Worm (Caenorhabditis elegans) whole organism, L4 larva: Measurements from ENCODE around the gene R07H5.11.

Source experiments
- D1046.2 ChIP-seq: fragments of 200-800 bp; sonication (Bioruptor generic); IDR thresholded peaks from 2 replicates; pipeline ENCODE4 v1.3.6; 2022; ENCODE audit warnings: missing genetic modification characterization, missing compliant biosample characterization
- R02D3.7 ChIP-seq: fragments of 150-350 bp; sonication (generic microtip); optimal IDR thresholded peaks from 3 replicates; lab custom pipeline; 2014; ENCODE audit warnings: missing biosample characterization, missing genetic modification characterization
- T20F7.1 ChIP-seq: fragments of 200-800 bp; sonication (Bioruptor generic); optimal IDR thresholded peaks from 2 replicates; lab custom pipeline; 2018; ENCODE audit warnings: mild to moderate bottlenecking, missing genetic modification characterization, missing compliant biosample characterization
- T26A8.4 ChIP-seq: fragments of 200-800 bp; sonication (Bioruptor generic); IDR thresholded peaks from 2 replicates; pipeline ENCODE4 v1.3.6; 2022; ENCODE audit warnings: missing genetic modification characterization, missing compliant biosample characterization
- Y5F2A.4 ChIP-seq: fragments of 200-800 bp; sonication (Bioruptor generic); optimal IDR thresholded peaks from 2 replicates; lab custom pipeline; 2018; ENCODE audit warnings: mild to moderate bottlenecking, missing genetic modification characterization, missing compliant biosample characterization
- ZK337.2 ChIP-seq: fragments of 200-800 bp; sonication (Bioruptor generic); IDR thresholded peaks from 2 replicates; pipeline ENCODE4 v1.3.6; 2022; ENCODE audit warnings: missing genetic modification reagents, missing genetic modification characterization, missing compliant biosample characterization
- ZK546.5 ChIP-seq, 2 experiments: sonication (generic microtip); optimal IDR thresholded peaks; 2 replicates each; lab custom pipeline; 2017; ENCODE audit warnings: missing biosample characterization in 2 of 2, missing genetic modification characterization in 2 of 2
- ama-1 ChIP-seq: fragments of 150-350 bp; optimal IDR thresholded peaks from 2 replicates; lab custom pipeline; 2014; ENCODE audit warnings: inconsistent platforms, mixed read lengths
- arid-1 ChIP-seq: fragments of 200-800 bp; sonication (Bioruptor generic); conservative IDR thresholded peaks from 2 replicates; pipeline ENCODE4 v1.3.6; 2022; ENCODE audit warnings: missing genetic modification reagents, missing genetic modification characterization, missing compliant biosample characterization
- ceh-28 ChIP-seq: fragments of 150-350 bp; optimal IDR thresholded peaks from 2 replicates; lab custom pipeline; 2014; ENCODE audit warnings: missing biosample characterization, missing genetic modification reagents, missing genetic modification characterization
- ces-1 ChIP-seq: fragments of 150-350 bp; sonication (generic microtip); optimal IDR thresholded peaks from 4 replicates; lab custom pipeline; 2014; ENCODE audit warnings: missing biosample characterization, missing genetic modification reagents, missing genetic modification characterization
- daf-16 ChIP-seq, 3 experiments: sonication (generic microtip); optimal IDR thresholded peaks; 2 replicates each; lab custom pipeline; 2016 to 2017; ENCODE audit warnings: missing genetic modification characterization in 3 of 3, missing genetic modification reagents in 3 of 3, mild to moderate bottlenecking in 2 of 3, missing compliant biosample characterization in 2 of 3, missing biosample characterization in 1 of 3, moderate library complexity in 1 of 3
- daf-19 ChIP-seq: fragments of 200-800 bp; sonication (Bioruptor generic); conservative IDR thresholded peaks from 2 replicates; pipeline ENCODE4 v1.3.6; 2022; ENCODE audit warnings: missing genetic modification characterization, missing compliant biosample characterization
- daf-8 ChIP-seq: fragments of 200-800 bp; sonication (Bioruptor generic); IDR thresholded peaks from 2 replicates; pipeline ENCODE4 v1.3.6; 2022; ENCODE audit warnings: missing genetic modification characterization, missing compliant biosample characterization
- dmd-6 ChIP-seq: fragments of 200-800 bp; sonication (Bioruptor generic); IDR thresholded peaks from 2 replicates; pipeline ENCODE4 v1.3.6; 2022; ENCODE audit warnings: missing genetic modification reagents, missing genetic modification characterization, missing compliant biosample characterization
- dpl-1 ChIP-seq: fragments of 150-350 bp; optimal IDR thresholded peaks from 2 replicates; lab custom pipeline; 2014; ENCODE audit warnings: missing biosample characterization, missing genetic modification reagents, missing genetic modification characterization
- egl-27 ChIP-seq: sonication (generic microtip); optimal IDR thresholded peaks from 3 replicates; lab custom pipeline; 2017; ENCODE audit warnings: missing biosample characterization, missing genetic modification reagents, missing genetic modification characterization
- egl-43 ChIP-seq: fragments of 200-800 bp; sonication (Bioruptor generic); IDR thresholded peaks from 2 replicates; pipeline ENCODE4 v1.3.6; 2022; ENCODE audit warnings: missing genetic modification reagents, missing genetic modification characterization, missing compliant biosample characterization
- fkh-10 ChIP-seq: fragments of 150-350 bp; optimal IDR thresholded peaks from 2 replicates; lab custom pipeline; 2014; ENCODE audit warnings: missing biosample characterization, missing genetic modification reagents, missing genetic modification characterization
- hif-1 ChIP-seq, 2 experiments: sonication (generic microtip); optimal IDR thresholded peaks; 2 replicates each; lab custom pipeline; 2016 to 2017; ENCODE audit warnings: missing compliant biosample characterization in 2 of 2, missing genetic modification characterization in 2 of 2, missing genetic modification reagents in 2 of 2, missing genotype in 2 of 2, mild to moderate bottlenecking in 1 of 2
- hlh-30 ChIP-seq: sonication (generic microtip); optimal IDR thresholded peaks from 2 replicates; lab custom pipeline; 2017; ENCODE audit warnings: antibody characterized with exemption, mild to moderate bottlenecking, missing genetic modification characterization, missing compliant biosample characterization; ENCODE audit not compliant: insufficient read depth
- jun-1 ChIP-seq: fragments of 150-350 bp; optimal IDR thresholded peaks from 2 replicates; lab custom pipeline; 2014; ENCODE audit warnings: missing biosample characterization, missing genetic modification reagents, missing genetic modification characterization
- lim-7 ChIP-seq: fragments of 200-800 bp; sonication (Bioruptor generic); IDR thresholded peaks from 2 replicates; pipeline ENCODE4 v1.3.6; 2022; ENCODE audit warnings: missing genetic modification characterization, missing compliant biosample characterization
- lin-39 ChIP-seq: fragments of 150-350 bp; optimal IDR thresholded peaks from 2 replicates; lab custom pipeline; 2014; ENCODE audit warnings: missing biosample characterization, missing genetic modification reagents, missing genetic modification characterization
- lir-3 ChIP-seq: sonication (generic microtip); optimal IDR thresholded peaks from 2 replicates; lab custom pipeline; 2016; ENCODE audit warnings: mild to moderate bottlenecking, missing genetic modification characterization, missing compliant biosample characterization
- lsy-2 ChIP-seq, 2 experiments: fragments of 150-350 bp in 1 of 2; sonication (generic microtip) in 1 of 2; optimal IDR thresholded peaks; 2 replicates each; lab custom pipeline; 2014 to 2017; ENCODE audit warnings: missing biosample characterization in 2 of 2, missing genetic modification characterization in 2 of 2
- madf-5 ChIP-seq, 2 experiments: fragments of 200-800 bp; sonication (Bioruptor generic); IDR thresholded peaks; 2 replicates each; pipeline ENCODE4 v1.3.6; 2022; ENCODE audit warnings: missing compliant biosample characterization in 2 of 2, missing genetic modification characterization in 2 of 2
- mdt-29 ChIP-seq: fragments of 200-800 bp; sonication (Bioruptor generic); IDR thresholded peaks from 2 replicates; pipeline ENCODE4 v1.3.6; 2022; ENCODE audit warnings: missing genetic modification reagents, missing genetic modification characterization, missing compliant biosample characterization
- mxl-2 ChIP-seq: fragments of 200-800 bp; sonication (Bioruptor generic); conservative IDR thresholded peaks from 2 replicates; pipeline ENCODE4 v1.3.6; 2022; ENCODE audit warnings: missing genetic modification reagents, missing genetic modification characterization, missing compliant biosample characterization
- mxl-3 ChIP-seq: fragments of 200-800 bp; sonication (Bioruptor generic); optimal IDR thresholded peaks from 2 replicates; lab custom pipeline; 2018; ENCODE audit warnings: mild to moderate bottlenecking, missing genetic modification characterization, missing compliant biosample characterization
- nhr-11 ChIP-seq: fragments of 150-350 bp; optimal IDR thresholded peaks from 2 replicates; lab custom pipeline; 2014; ENCODE audit warnings: missing biosample characterization, missing genetic modification characterization
- nhr-111 ChIP-seq: fragments of 200-800 bp; sonication (Bioruptor generic); optimal IDR thresholded peaks from 2 replicates; lab custom pipeline; 2018; ENCODE audit warnings: mild to moderate bottlenecking, missing genetic modification characterization, missing compliant biosample characterization
- nhr-25 ChIP-seq: sonication (generic microtip); optimal IDR thresholded peaks from 2 replicates; lab custom pipeline; 2017; ENCODE audit warnings: missing genetic modification characterization, mild to moderate bottlenecking, missing compliant biosample characterization, antibody characterized with exemption, moderate library complexity, borderline replicate concordance; ENCODE audit not compliant: insufficient read depth
- nhr-48 ChIP-seq: sonication (generic microtip); optimal IDR thresholded peaks from 2 replicates; lab custom pipeline; 2016; ENCODE audit warnings: mild to moderate bottlenecking, missing genetic modification characterization, missing compliant biosample characterization
- nhr-6 ChIP-seq: fragments of 150-350 bp; optimal IDR thresholded peaks from 2 replicates; lab custom pipeline; 2014; ENCODE audit warnings: missing biosample characterization, missing genetic modification characterization
- nhr-76 ChIP-seq: fragments of 150-350 bp; optimal IDR thresholded peaks from 2 replicates; lab custom pipeline; 2014; ENCODE audit warnings: missing biosample characterization, missing genetic modification characterization
- nhr-77 ChIP-seq: fragments of 150-350 bp; optimal IDR thresholded peaks from 2 replicates; lab custom pipeline; 2014; ENCODE audit warnings: missing biosample characterization, missing genetic modification characterization
- pha-4 ChIP-seq, 2 experiments: fragments of 150-350 bp in 1 of 2; fragments of 200-800 bp in 1 of 2; sonication (Bioruptor generic) in 1 of 2; IDR thresholded peaks in 1 of 2; optimal IDR thresholded peaks in 1 of 2; 2 replicates each; pipeline versions ENCODE4 v1.3.6 to Lab custom; 2014 to 2022; ENCODE audit warnings: missing genetic modification characterization in 2 of 2, missing genetic modification reagents in 2 of 2, missing biosample characterization in 1 of 2, missing compliant biosample characterization in 1 of 2
- php-3 ChIP-seq: fragments of 200-800 bp; sonication (Bioruptor generic); IDR thresholded peaks from 2 replicates; pipeline ENCODE4 v1.3.6; 2022; ENCODE audit warnings: missing genetic modification reagents, missing genetic modification characterization, missing compliant biosample characterization
- pqm-1 ChIP-seq: sonication (generic microtip); optimal IDR thresholded peaks from 2 replicates; lab custom pipeline; 2017; ENCODE audit warnings: missing biosample characterization, missing genetic modification characterization
- rbr-2 ChIP-seq: sonication (generic microtip); optimal IDR thresholded peaks from 2 replicates; lab custom pipeline; 2016; ENCODE audit warnings: missing genotype, missing genetic modification characterization, missing compliant biosample characterization
- snpc-1.2 ChIP-seq: fragments of 200-800 bp; sonication (Bioruptor generic); IDR thresholded peaks from 2 replicates; pipeline ENCODE4 v1.3.6; 2022; ENCODE audit warnings: missing genetic modification reagents, missing genetic modification characterization, missing compliant biosample characterization
- spr-1 ChIP-seq: sonication (generic microtip); optimal IDR thresholded peaks from 2 replicates; lab custom pipeline; 2016; ENCODE audit warnings: mild to moderate bottlenecking, missing genetic modification characterization, missing compliant biosample characterization
- unc-130 ChIP-seq: sonication (generic microtip); optimal IDR thresholded peaks from 2 replicates; lab custom pipeline; 2016; ENCODE audit warnings: missing genetic modification reagents, missing genetic modification characterization, missing compliant biosample characterization
- unc-62 ChIP-seq, 3 experiments: fragments of 150-350 bp in 1 of 3; sonication (generic microtip); optimal IDR thresholded peaks in 2 of 3; peaks in 1 of 3; 1 replicate in 1 of 3; 2 replicates in 2 of 3; lab custom pipeline; 2014 to 2017; ENCODE audit warnings: missing biosample characterization in 3 of 3, missing genetic modification characterization in 3 of 3, missing genetic modification reagents in 3 of 3, missing genotype in 1 of 3
- vab-7 ChIP-seq: fragments of 200-800 bp; sonication (Bioruptor generic); IDR thresholded peaks from 2 replicates; pipeline ENCODE4 v1.3.6; 2022; ENCODE audit warnings: missing genetic modification reagents, missing genetic modification characterization, missing compliant biosample characterization
- zag-1 ChIP-seq: fragments of 150-350 bp; optimal IDR thresholded peaks from 2 replicates; lab custom pipeline; 2014; ENCODE audit warnings: missing biosample characterization, missing genetic modification characterization
- zfp-3 ChIP-seq: fragments of 200-800 bp; sonication (Bioruptor generic); conservative IDR thresholded peaks from 2 replicates; pipeline ENCODE4 v1.3.6; 2022; ENCODE audit warnings: missing genetic modification reagents, missing genetic modification characterization, missing compliant biosample characterization
- zip-11 ChIP-seq: fragments of 200-800 bp; sonication (Bioruptor generic); IDR thresholded peaks from 2 replicates; pipeline ENCODE4 v1.3.6; 2022; ENCODE audit warnings: missing genetic modification characterization, missing compliant biosample characterization
- ztf-7 ChIP-seq: fragments of 150-350 bp; optimal IDR thresholded peaks from 2 replicates; lab custom pipeline; 2014; ENCODE audit warnings: missing biosample characterization, missing genetic modification characterization

The R07H5.11 gene

ce11 chrIV:11183013-11183412, 19.6 kb upstream of the R07H5.11 start, which contains the start of gene prx-14 (continued):
- no peak for TF ChIP-seq ceh-28 (tag; lab: Kevin White, UChicago)
- TF ChIP-seq egl-43 (GFP tag; lab: Robert Waterston, UW) = no peak
- no peak for TF ChIP-seq vab-7 (GFP tag; lab: Robert Waterston, UW)
- TF ChIP-seq ama-1 = peak; percentile 41
- no peak for TF ChIP-seq nhr-76 (tag; lab: Kevin White, UChicago)
- TF ChIP-seq ces-1 (GFP tag; lab: Kevin White, UChicago) = no peak
- no peak for TF ChIP-seq Y5F2A.4 (GFP tag; lab: Kevin White, UChicago)
- no peak for TF ChIP-seq rbr-2
- no peak for TF ChIP-seq mxl-2 (GFP tag; lab: Robert Waterston, UW)
- TF ChIP-seq D1046.2 (GFP tag; lab: Robert Waterston, UW) = no peak
- no peak for TF ChIP-seq dpl-1 (GFP tag; lab: Kevin White, UChicago)
- peak; percentile 5 for TF ChIP-seq nhr-48 (tag; lab: Kevin White, UChicago)
- no peak for TF ChIP-seq nhr-11 (tag; lab: Kevin White, UChicago)
- no peak for TF ChIP-seq lim-7
- no peak for TF ChIP-seq nhr-6 (tag; lab: Kevin White, UChicago)
- no peak for TF ChIP-seq hif-1 (tag; optimal IDR thresholded peaks at IDR 0.05; lab: Kevin White, UChicago)
- TF ChIP-seq mxl-3 (GFP tag; lab: Kevin White, UChicago) = no peak
- peak; percentile 37; the same call in 1 of the 2 replicates for TF ChIP-seq pha-4 (GFP tag; IDR thresholded peaks at IDR 0.05; lab: Robert Waterston, UW)
- no peak for TF ChIP-seq pha-4 (tag; optimal IDR thresholded peaks at IDR 0.05; lab: Kevin White, UChicago)
- no peak for TF ChIP-seq lir-3 (tag; lab: Kevin White, UChicago)
- no peak for TF ChIP-seq zag-1 (tag; lab: Kevin White, UChicago)
- TF ChIP-seq unc-130 (GFP tag; lab: Kevin White, UChicago) = no peak
- no peak for TF ChIP-seq jun-1 (tag; lab: Kevin White, UChicago)
- TF ChIP-seq nhr-25 (tag; lab: Kevin White, UChicago) = no peak
- TF ChIP-seq ztf-7 (tag; lab: Kevin White, UChicago) = no peak
- TF ChIP-seq daf-8 = no peak
- no peak for TF ChIP-seq fkh-10 (GFP tag; lab: Kevin White, UChicago)
- peak; percentile 11 for TF ChIP-seq pqm-1
- no peak for TF ChIP-seq spr-1 (tag; lab: Kevin White, UChicago)
- TF ChIP-seq nhr-77 = no peak
- 0 out of 2 replicates have a peak, but pooled peaks have one; percentile 25 for TF ChIP-seq php-3
- TF ChIP-seq daf-19 = no peak
- no peak for TF ChIP-seq T26A8.4 (GFP tag; lab: Robert Waterston, UW)
- 0 out of 2 replicates have a peak, but pooled peaks have one; percentile 61 for TF ChIP-seq zfp-3 (GFP tag; lab: Robert Waterston, UW)
- no peak for TF ChIP-seq mdt-29 (GFP tag; lab: Robert Waterston, UW)
- no peak for TF ChIP-seq egl-27 (tag; lab: Kevin White, UChicago)
- no peak for TF ChIP-seq daf-16 (GFP tag; optimal IDR thresholded peaks at IDR 0.05; lab: Kevin White, UChicago)
- no peak for TF ChIP-seq daf-16 (tag; optimal IDR thresholded peaks at IDR 0.05; lab: Kevin White, UChicago)
- no peak for TF ChIP-seq lin-39 (tag; lab: Kevin White, UChicago)
- no peak for TF ChIP-seq R02D3.7 (tag; lab: Kevin White, UChicago)
- no peak for TF ChIP-seq arid-1 (GFP tag; lab: Robert Waterston, UW)
- no peak for TF ChIP-seq lsy-2 (tag; optimal IDR thresholded peaks at IDR 0.05; lab: Kevin White, UChicago)
- TF ChIP-seq nhr-111 (GFP tag; lab: Kevin White, UChicago) = no peak
- TF ChIP-seq zip-11 (GFP tag; lab: Robert Waterston, UW) = no peak
- TF ChIP-seq snpc-1.2 (GFP tag; lab: Robert Waterston, UW) = no peak
- no peak for TF ChIP-seq unc-62 (GFP tag; optimal IDR thresholded peaks at IDR 0.05 in 1 of 2; lab: Kevin White, UChicago)
- TF ChIP-seq unc-62 (tag; optimal IDR thresholded peaks at IDR 0.05; lab: Kevin White, UChicago) = no peak
- TF ChIP-seq dmd-6 (GFP tag; lab: Robert Waterston, UW) = no peak
- TF ChIP-seq ZK546.5 (tag; optimal IDR thresholded peaks at IDR 0.05; lab: Kevin White, UChicago) = no peak
- no peak for TF ChIP-seq madf-5 (GFP tag; IDR thresholded peaks at IDR 0.05; lab: Robert Waterston, UW)
- TF ChIP-seq T20F7.1 = no peak
- no peak for TF ChIP-seq hlh-30
- no peak for TF ChIP-seq ZK337.2
